Fruit fly (Drosophila melanogaster) whole organism, wandering third instar larva: Measurements from ENCODE around the gene CG33978.

Experiments
- Dfd ChIP-seq: fragments of >200 bp; optimal IDR thresholded peaks from 2 replicates; lab custom pipeline; 2017; ENCODE audit warnings: missing biosample characterization, missing genetic modification characterization
- tai ChIP-seq: sonication (Bioruptor generic); optimal IDR thresholded peaks from 2 replicates; lab custom pipeline; 2016; ENCODE audit warnings: missing biosample characterization, missing genetic modification characterization

- TF ChIP-seq Dfd (GFP tag; lab: Kevin White, UChicago), result no peak
- TF ChIP-seq tai (GFP tag; lab: Kevin White, UChicago), result no peak
Measured at dm6 chr4:128884-129457, 46.5 kb downstream of the CG33978 start.
